Fruit fly (Drosophila melanogaster) Kc167 (cell line): Measurements from ENCODE around the gene CG13713.

Experiments
- Myc ChIP-seq: fragments of >200 bp; optimal IDR thresholded peaks from 2 replicates; lab custom pipeline; 2017; ENCODE audit warnings: missing external identifiers
- Sin3A ChIP-seq: fragments of >200 bp; optimal IDR thresholded peaks from 2 replicates; lab custom pipeline; 2018; ENCODE audit warnings: missing external identifiers
- h ChIP-seq: fragments of >200 bp; optimal IDR thresholded peaks from 3 replicates; lab custom pipeline; 2018; ENCODE audit warnings: missing external identifiers
- insv ChIP-seq: fragments of >200 bp; optimal IDR thresholded peaks from 3 replicates; lab custom pipeline; 2018; ENCODE audit warnings: missing external identifiers
- psq ChIP-seq: fragments of >200 bp; optimal IDR thresholded peaks from 2 replicates; lab custom pipeline; 2017; ENCODE audit warnings: missing external identifiers
- ttk ChIP-seq: sonication (Bioruptor generic); optimal IDR thresholded peaks from 2 replicates; lab custom pipeline; 2017; ENCODE audit warnings: missing external identifiers

CG13713 gene

DNA sequence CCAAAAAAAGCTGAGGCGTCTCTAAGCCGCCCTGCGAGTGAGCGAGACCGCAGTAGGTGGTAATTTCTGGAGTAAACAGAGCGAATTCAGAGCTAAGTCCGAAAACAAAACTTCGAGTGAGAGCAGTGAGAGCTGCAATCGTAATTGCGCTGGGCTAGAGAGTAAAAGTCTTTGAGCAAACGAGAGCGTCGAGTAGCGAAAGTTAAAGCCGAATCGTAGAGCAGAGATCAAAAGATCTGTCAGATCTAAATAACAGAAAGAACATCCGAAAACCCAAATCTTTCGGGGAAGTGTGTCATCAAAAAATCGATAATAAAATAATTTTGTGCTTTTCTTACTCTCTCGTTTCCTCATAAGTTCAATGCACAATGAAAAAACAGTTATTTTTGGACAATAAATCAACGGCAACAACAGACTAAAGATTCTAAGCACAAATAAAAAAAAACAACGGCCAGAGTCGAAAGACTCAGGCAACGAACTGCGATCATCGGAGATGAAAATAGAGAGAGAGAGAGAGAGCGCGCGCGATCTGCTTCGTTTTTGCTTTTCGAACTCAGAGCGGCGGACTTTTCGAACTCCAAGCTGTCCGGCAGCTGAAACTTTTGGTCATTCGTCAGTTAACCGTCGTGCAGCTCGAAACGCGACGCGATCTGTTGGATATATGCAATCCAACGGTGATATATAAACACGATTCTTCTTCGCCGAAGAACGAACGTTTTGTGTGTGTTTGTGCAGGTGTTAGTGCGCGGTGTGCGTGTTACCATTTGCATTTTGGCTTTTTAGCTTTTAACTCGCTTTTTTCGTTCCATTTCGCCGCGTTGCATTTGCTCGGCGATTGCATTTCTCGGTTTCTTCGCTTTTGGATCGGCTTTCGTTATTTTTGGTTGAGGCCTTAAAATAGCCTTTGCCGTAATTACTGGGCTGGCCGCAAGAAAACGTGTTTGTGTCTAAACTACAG lies 4.9 kb upstream of the CG13713 start, which contains the start of gene RhoGEF64C:
Gene RhoGEF64C, plus strand, starts transcription at position 607 of the 958 bp plus-strand sequence.
- no peak for TF ChIP-seq h (lab: Kevin White, UChicago)
- no peak for TF ChIP-seq Myc (lab: Kevin White, UChicago)
- no peak for TF ChIP-seq insv (lab: Kevin White, UChicago)
- TF ChIP-seq psq: no peak
- TF ChIP-seq ttk (lab: Kevin White, UChicago): no peak
- TF ChIP-seq Sin3A (lab: Kevin White, UChicago): no peak

- TF ChIP-seq h (lab: Kevin White, UChicago) (no peak), insv (lab: Kevin White, UChicago) (no peak), ttk (lab: Kevin White, UChicago) (no peak), psq (no peak), Myc (lab: Kevin White, UChicago) (no peak), Sin3A (lab: Kevin White, UChicago) (no peak)
Observed at dm6 chr3L:4694823-4695222, 2.6 kb upstream of the CG13713 start, which contains the start of gene CG15876. CG15876 (minus strand) TSS chr3L:4694845.

DNA sequence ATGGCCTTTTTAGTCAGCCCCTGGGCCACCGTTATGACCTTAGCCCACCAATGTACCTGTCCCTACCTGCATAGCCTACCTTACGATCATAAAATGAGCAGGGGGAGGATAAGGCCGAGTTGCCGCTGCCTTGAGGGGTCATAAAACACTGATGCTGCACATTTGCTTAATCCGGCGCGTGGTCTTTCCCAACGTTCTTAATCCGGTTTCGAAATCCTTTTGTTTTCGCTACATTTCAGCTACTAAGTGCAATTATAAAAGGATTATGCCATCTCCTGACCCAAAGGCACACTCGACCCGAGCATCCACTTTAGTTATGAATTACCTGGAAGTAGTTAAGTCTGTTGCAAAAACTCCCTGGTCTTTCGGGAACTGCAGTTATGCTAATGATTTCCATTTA lies 1.0 kb upstream of the CG13713 start:
- TF ChIP-seq h (lab: Kevin White, UChicago) (no peak), Myc (lab: Kevin White, UChicago) (no peak), insv (lab: Kevin White, UChicago) (no peak), Sin3A (lab: Kevin White, UChicago) (no peak), ttk (lab: Kevin White, UChicago) (no peak), psq (no peak)

DNA sequence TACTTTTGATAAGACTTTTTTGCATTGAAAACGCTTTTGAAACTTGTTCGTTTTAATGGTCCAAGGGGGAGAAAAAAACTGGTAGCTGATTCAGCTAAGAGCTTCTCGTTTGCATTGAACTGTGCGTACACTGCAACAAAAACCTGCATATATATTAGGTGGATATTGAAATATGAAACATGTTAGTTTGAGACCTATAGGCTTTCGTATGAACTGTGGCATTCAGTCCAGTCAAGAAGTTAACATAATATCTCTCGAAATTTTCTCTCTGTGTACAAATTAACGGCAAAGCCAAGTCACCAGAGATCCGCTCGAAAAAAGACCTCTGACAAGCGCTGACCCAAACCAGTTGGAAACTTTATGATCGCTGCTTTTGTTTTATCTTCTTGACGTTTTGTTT lies 631 bp downstream of the CG13713 start:
- TF ChIP-seq psq (no peak), Myc (lab: Kevin White, UChicago) (no peak), insv (lab: Kevin White, UChicago) (no peak), ttk (lab: Kevin White, UChicago) (no peak), Sin3A (lab: Kevin White, UChicago) (no peak), h (lab: Kevin White, UChicago) (no peak)

DNA sequence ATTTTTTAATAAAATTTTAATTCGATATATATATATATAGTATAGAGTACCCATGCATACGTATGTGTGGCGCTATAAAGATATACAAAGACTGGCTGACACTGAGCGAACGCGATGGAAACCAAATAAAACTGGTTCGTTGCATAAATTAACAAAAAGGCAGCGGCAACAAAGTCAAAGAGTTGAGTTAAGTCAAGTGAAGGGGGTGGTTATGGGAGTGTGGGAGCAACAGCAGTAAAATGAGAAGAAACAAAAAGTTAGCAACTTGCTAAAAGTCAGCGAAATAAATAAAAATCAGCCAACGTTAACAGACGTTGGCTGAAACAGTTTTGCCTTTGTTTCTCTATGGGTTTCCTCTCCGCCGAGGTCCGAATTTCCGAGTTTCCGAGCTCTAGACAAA lies 1.1 kb downstream of the CG13713 start:
- TF ChIP-seq ttk (lab: Kevin White, UChicago) (no peak), Myc (lab: Kevin White, UChicago) (no peak), insv (lab: Kevin White, UChicago) (no peak), h (lab: Kevin White, UChicago) (no peak), psq (no peak), Sin3A (lab: Kevin White, UChicago) (no peak)

DNA sequence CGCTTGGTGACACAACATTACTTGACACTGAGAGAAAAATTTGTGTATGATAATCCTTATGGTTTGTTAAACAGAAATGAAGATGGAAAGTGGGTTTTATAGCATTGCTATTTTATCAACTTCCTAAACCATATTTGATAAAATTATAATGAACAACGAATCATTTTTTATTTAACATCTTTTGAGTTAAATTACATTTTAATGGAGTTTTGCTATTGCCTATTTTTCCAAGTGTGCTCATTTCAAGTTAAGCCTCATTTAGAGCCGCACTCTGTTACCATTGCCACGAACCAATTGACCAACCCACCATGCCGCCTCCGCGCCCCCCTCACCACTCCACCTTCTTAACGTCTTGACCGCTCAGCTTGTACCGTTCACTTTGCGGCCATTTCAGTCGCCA lies 2.7 kb downstream of the CG13713 start:
- TF ChIP-seq Sin3A (lab: Kevin White, UChicago) (no peak), insv (lab: Kevin White, UChicago) (no peak), Myc (lab: Kevin White, UChicago) (no peak), psq (no peak), ttk (lab: Kevin White, UChicago) (no peak), h (lab: Kevin White, UChicago) (no peak)

dm6 chr3L:4702003-4702402 lies 4.6 kb downstream of the CG13713 start:
- TF ChIP-seq Myc (lab: Kevin White, UChicago) (no peak), Sin3A (lab: Kevin White, UChicago) (no peak), psq (no peak), insv (lab: Kevin White, UChicago) (no peak), h (lab: Kevin White, UChicago) (no peak), ttk (lab: Kevin White, UChicago) (no peak)

DNA sequence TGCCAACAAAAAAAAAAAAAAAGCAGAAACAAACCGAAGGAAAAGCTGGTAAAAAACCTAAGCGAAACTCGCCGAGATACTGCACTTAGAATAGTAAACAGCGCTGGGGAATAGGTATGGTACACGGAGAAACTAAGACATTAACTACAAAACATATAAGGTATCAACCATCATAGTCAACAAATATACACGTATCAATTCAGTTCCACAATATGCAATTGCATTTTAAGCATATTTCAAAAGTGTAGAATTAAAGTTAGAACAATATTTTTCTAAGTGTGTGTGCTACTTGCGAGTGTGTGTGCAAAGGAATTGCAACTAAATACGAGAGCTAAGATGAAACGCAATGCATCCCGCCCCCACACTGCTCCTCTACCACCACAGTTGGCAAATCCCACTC lies 10.4 kb downstream of the CG13713 start:
- no peak for TF ChIP-seq Myc (lab: Kevin White, UChicago)
- TF ChIP-seq h (lab: Kevin White, UChicago): no peak
- no peak for TF ChIP-seq Sin3A (lab: Kevin White, UChicago)
- TF ChIP-seq insv (lab: Kevin White, UChicago): no peak
- TF ChIP-seq ttk (lab: Kevin White, UChicago): no peak
- TF ChIP-seq psq: no peak

DNA sequence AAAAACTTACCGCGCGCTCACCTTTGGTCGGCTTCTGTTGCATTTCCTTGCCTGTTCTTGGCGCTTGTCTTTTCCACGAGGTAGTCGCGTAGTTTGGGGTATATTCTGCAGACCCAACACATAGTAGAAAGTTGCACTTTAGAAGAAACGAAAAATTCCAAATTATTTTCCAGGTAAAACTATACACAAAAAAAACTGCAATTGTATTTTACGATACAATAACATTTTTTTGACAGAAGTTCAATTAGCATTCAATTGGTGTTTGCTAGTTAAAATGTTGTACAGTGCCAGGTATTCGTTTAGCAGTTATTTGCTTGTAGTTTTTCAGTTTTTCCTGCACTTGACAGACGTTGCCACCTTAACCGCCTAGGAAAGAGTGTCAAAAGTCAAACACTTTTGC lies 11.1 kb downstream of the CG13713 start:
- TF ChIP-seq Sin3A (lab: Kevin White, UChicago) (no peak), Myc (lab: Kevin White, UChicago) (no peak), ttk (lab: Kevin White, UChicago) (no peak), h (lab: Kevin White, UChicago) (no peak), insv (lab: Kevin White, UChicago) (no peak), psq (no peak)

dm6 chr3L:4709790-4710189 lies 12.4 kb downstream of the CG13713 start, which contains the start of gene CG13712:
CG13712 (minus strand) TSS chr3L:4709890.
- TF ChIP-seq h (lab: Kevin White, UChicago) (no peak), ttk (lab: Kevin White, UChicago) (no peak), psq (no peak), Myc (lab: Kevin White, UChicago) (no peak), Sin3A (lab: Kevin White, UChicago) (no peak), insv (lab: Kevin White, UChicago) (no peak)

dm6 chr3L:4719743-4720142 lies 22.3 kb downstream of the CG13713 start:
- no peak for TF ChIP-seq Sin3A (lab: Kevin White, UChicago)
- TF ChIP-seq Myc (lab: Kevin White, UChicago): no peak
